Fruit fly (Drosophila melanogaster): ENCODE measurements around the gene Klp98A.
A peak's percentile ranks its signal among the peaks of the same experiment; 100 is the strongest.

Gene Klp98A

dm6 chr3R:27604636-27605443 lies 45.9 kb upstream of the Klp98A start (continued):
- no peak for TF ChIP-seq CG15514 (GFP tag; optimal IDR thresholded peaks at IDR 0.05)
- no peak for TF ChIP-seq NC2β (GFP tag; optimal IDR thresholded peaks at IDR 0.05)
- TF ChIP-seq CG10366 (GFP tag; IDR thresholded peaks at IDR 0.05), result no peak
- no peak for TF ChIP-seq MESR4 (GFP tag; optimal IDR thresholded peaks at IDR 0.05)
- no peak for TF ChIP-seq CG4730 (GFP tag; IDR thresholded peaks at IDR 0.05)
- no peak for TF ChIP-seq usp (GFP tag; optimal IDR thresholded peaks at IDR 0.05)
- TF ChIP-seq otp (GFP tag; IDR thresholded peaks at IDR 0.05), result no peak
- no peak for TF ChIP-seq Sry-β (GFP tag; optimal IDR thresholded peaks at IDR 0.05)
- peak; percentile 10 for TF ChIP-seq CG8388 (GFP tag; optimal IDR thresholded peaks at IDR 0.05)
- peak; percentile 21 for TF ChIP-seq exex (tag; optimal IDR thresholded peaks at IDR 0.05)
- no peak for TF ChIP-seq Hmr (GFP tag; optimal IDR thresholded peaks at IDR 0.05)
- TF ChIP-seq CG13894 (tag; optimal IDR thresholded peaks at IDR 0.05), result no peak
- TF ChIP-seq CG11560 (tag; IDR thresholded peaks at IDR 0.05), result no peak
- no peak for TF ChIP-seq Dfd (GFP tag; optimal IDR thresholded peaks at IDR 0.05)
- TF ChIP-seq CG10462 (GFP tag; optimal IDR thresholded peaks at IDR 0.05), result no peak
- no peak for TF ChIP-seq tap (tag; optimal IDR thresholded peaks at IDR 0.05)
- no peak for TF ChIP-seq Asciz (GFP tag; optimal IDR thresholded peaks at IDR 0.05)
- no peak for TF ChIP-seq Bgb (GFP tag; IDR thresholded peaks at IDR 0.05; ENCODE audit: partially characterized antibody)
- TF ChIP-seq nerfin-1 (tag; optimal IDR thresholded peaks at IDR 0.05), result no peak
- no peak for TF ChIP-seq CG12104 (GFP tag; optimal IDR thresholded peaks at IDR 0.05)
- no peak for TF ChIP-seq CG9932 (GFP tag; IDR thresholded peaks at IDR 0.05)
- peak; percentile 43 for TF ChIP-seq lilli (GFP tag; optimal IDR thresholded peaks at IDR 0.05)
- no peak for TF ChIP-seq Hand (GFP tag; optimal IDR thresholded peaks at IDR 0.05)
- no peak for TF ChIP-seq CG7372 (GFP tag; IDR thresholded peaks at IDR 0.05)
- TF ChIP-seq CG15696 (tag; optimal IDR thresholded peaks at IDR 0.05), result no peak
- TF ChIP-seq CG14441 (GFP tag; IDR thresholded peaks at IDR 0.05), result no peak
- TF ChIP-seq ewg (GFP tag; optimal IDR thresholded peaks at IDR 0.05), result no peak
- TF ChIP-seq mld (GFP tag; IDR thresholded peaks at IDR 0.05; ENCODE audit: partially characterized antibody), result no peak
- TF ChIP-seq CG13296 (GFP tag; optimal IDR thresholded peaks at IDR 0.05), result no peak
- TF ChIP-seq trem (tag; optimal IDR thresholded peaks at IDR 0.05), result no peak
- TF ChIP-seq CG1024 (GFP tag; IDR thresholded peaks at IDR 0.05), result no peak
- TF ChIP-seq Eip74EF (GFP tag; optimal IDR thresholded peaks at IDR 0.05), result peak in 1 of 2 experiments; percentile 43
- TF ChIP-seq CG6272 (GFP tag; IDR thresholded peaks at IDR 0.05), result no peak
- no peak for TF ChIP-seq CG5245 (GFP tag; optimal IDR thresholded peaks at IDR 0.05)
- no peak for TF ChIP-seq CG13287 (GFP tag; IDR thresholded peaks at IDR 0.05; ENCODE audit: partially characterized antibody)
- TF ChIP-seq tgo (GFP tag; IDR thresholded peaks at IDR 0.05), result no peak
- no peak for TF ChIP-seq bigmax (GFP tag; optimal IDR thresholded peaks at IDR 0.05)
- TF ChIP-seq CG12659 (GFP tag; optimal IDR thresholded peaks at IDR 0.05), result peak; percentile 11
- TF ChIP-seq shn (GFP tag; optimal IDR thresholded peaks at IDR 0.05), result peak; percentile 2
- no peak for TF ChIP-seq CG11398 (GFP tag; optimal IDR thresholded peaks at IDR 0.05)
- TF ChIP-seq CG9817 (tag; optimal IDR thresholded peaks at IDR 0.05), result no peak
- peak; percentile 2 for TF ChIP-seq az2 (GFP tag; optimal IDR thresholded peaks at IDR 0.05)
- TF ChIP-seq CG17385 (GFP tag; optimal IDR thresholded peaks at IDR 0.05), result no peak
- TF ChIP-seq scrt (GFP tag; optimal IDR thresholded peaks at IDR 0.05), result no peak
- no peak for TF ChIP-seq ken (GFP tag; IDR thresholded peaks at IDR 0.05)
- no peak for TF ChIP-seq Lpt (GFP tag; optimal IDR thresholded peaks at IDR 0.05)
- TF ChIP-seq CG31224 (GFP tag; IDR thresholded peaks at IDR 0.05), result no peak
- TF ChIP-seq pzg (GFP tag; optimal IDR thresholded peaks at IDR 0.05), result no peak
- no peak for TF ChIP-seq gce (GFP tag; IDR thresholded peaks at IDR 0.05)
